Worm (Caenorhabditis elegans) whole organism, mixed stage, embryonic: ENCODE measurements around the gene wrm-1.

ENCODE experiments used
- M03D4.4 ChIP-seq: sonication (generic microtip); optimal IDR thresholded peaks from 2 replicates; lab custom pipeline; 2017; ENCODE audit warnings: mild to moderate bottlenecking, missing genetic modification characterization, missing compliant biosample characterization
- bed-3 ChIP-seq: fragments of 200-800 bp; sonication (Bioruptor generic); optimal IDR thresholded peaks from 3 replicates; lab custom pipeline; 2018; ENCODE audit warnings: mild to moderate bottlenecking, missing genetic modification characterization, moderate library complexity, missing compliant biosample characterization
- blmp-1 ChIP-seq: fragments of 150-350 bp; optimal IDR thresholded peaks from 2 replicates; lab custom pipeline; 2014; ENCODE audit warnings: missing biosample characterization, missing genetic modification characterization
- ceh-39 ChIP-seq: fragments of 150-350 bp; optimal IDR thresholded peaks from 2 replicates; lab custom pipeline; 2014; ENCODE audit warnings: missing biosample characterization, missing genetic modification characterization
- ceh-43 ChIP-seq: fragments of 200-800 bp; sonication (Bioruptor generic); optimal IDR thresholded peaks from 2 replicates; lab custom pipeline; 2018; ENCODE audit warnings: mild to moderate bottlenecking, missing genetic modification characterization, moderate library complexity, missing compliant biosample characterization
- ceh-83 ChIP-seq: fragments of 200-800 bp; sonication (Bioruptor generic); optimal IDR thresholded peaks from 2 replicates; lab custom pipeline; 2018; ENCODE audit warnings: mild to moderate bottlenecking, missing genetic modification characterization, missing compliant biosample characterization
- ces-1 ChIP-seq: fragments of 150-350 bp; optimal IDR thresholded peaks from 2 replicates; lab custom pipeline; 2014; ENCODE audit warnings: missing biosample characterization, missing genetic modification reagents, missing genetic modification characterization
- cnd-1 ChIP-seq: fragments of 200-800 bp; sonication (Bioruptor generic); optimal IDR thresholded peaks from 2 replicates; lab custom pipeline; 2018; ENCODE audit warnings: mild to moderate bottlenecking, missing genetic modification characterization, missing compliant biosample characterization
- drap-1 ChIP-seq: fragments of 200-800 bp; sonication (Bioruptor generic); optimal IDR thresholded peaks from 3 replicates; lab custom pipeline; 2018; ENCODE audit warnings: mild to moderate bottlenecking, missing genetic modification characterization, missing compliant biosample characterization
- elt-1 ChIP-seq: sonication (generic microtip); optimal IDR thresholded peaks from 2 replicates; lab custom pipeline; 2017; ENCODE audit warnings: missing genetic modification characterization, mild to moderate bottlenecking, missing compliant biosample characterization, antibody characterized with exemption, moderate library complexity, borderline replicate concordance; ENCODE audit not compliant: insufficient read depth
- elt-3 ChIP-seq: fragments of 150-350 bp; optimal IDR thresholded peaks from 2 replicates; lab custom pipeline; 2014; ENCODE audit warnings: missing biosample characterization, missing genetic modification characterization
- flh-1 ChIP-seq: fragments of 200-800 bp; sonication (Bioruptor generic); optimal IDR thresholded peaks from 2 replicates; lab custom pipeline; 2018; ENCODE audit warnings: mild to moderate bottlenecking, missing genetic modification characterization, moderate library complexity, missing compliant biosample characterization
- ham-2 ChIP-seq: fragments of 200-800 bp; sonication (Bioruptor generic); optimal IDR thresholded peaks from 2 replicates; lab custom pipeline; 2018; ENCODE audit warnings: mild to moderate bottlenecking, missing genetic modification characterization, missing compliant biosample characterization
- hlh-1 ChIP-seq: fragments of 150-350 bp; optimal IDR thresholded peaks from 2 replicates; lab custom pipeline; 2014; ENCODE audit warnings: missing biosample characterization, missing genetic modification reagents, missing genetic modification characterization
- lin-13 ChIP-seq: fragments of 150-350 bp; optimal IDR thresholded peaks from 2 replicates; lab custom pipeline; 2014; ENCODE audit warnings: missing biosample characterization, missing genetic modification characterization
- lsy-2 ChIP-seq: fragments of 150-350 bp; optimal IDR thresholded peaks from 2 replicates; lab custom pipeline; 2014; ENCODE audit warnings: missing biosample characterization, missing genetic modification characterization
- mab-5 ChIP-seq: fragments of 150-350 bp; optimal IDR thresholded peaks from 2 replicates; lab custom pipeline; 2014; ENCODE audit warnings: missing biosample characterization, missing genetic modification characterization
- mep-1 ChIP-seq: fragments of 150-350 bp; optimal IDR thresholded peaks from 2 replicates; lab custom pipeline; 2017; ENCODE audit warnings: missing biosample characterization, missing genetic modification reagents, missing genetic modification characterization, inconsistent platforms
- mls-2 ChIP-seq: sonication (generic microtip); optimal IDR thresholded peaks from 2 replicates; lab custom pipeline; 2016; ENCODE audit warnings: mild to moderate bottlenecking, missing genetic modification characterization, moderate library complexity, missing compliant biosample characterization
- nhr-12 ChIP-seq: fragments of 150-350 bp; optimal IDR thresholded peaks from 2 replicates; lab custom pipeline; 2014; ENCODE audit warnings: missing biosample characterization, missing genetic modification characterization
- nhr-2 ChIP-seq: fragments of 150-350 bp; optimal IDR thresholded peaks from 2 replicates; lab custom pipeline; 2014; ENCODE audit warnings: missing biosample characterization, missing genetic modification characterization
- nhr-237 ChIP-seq: fragments of 150-350 bp; optimal IDR thresholded peaks from 2 replicates; lab custom pipeline; 2014; ENCODE audit warnings: missing biosample characterization, missing genetic modification characterization
- nhr-28 ChIP-seq: fragments of 150-350 bp; optimal IDR thresholded peaks from 2 replicates; lab custom pipeline; 2014; ENCODE audit warnings: missing biosample characterization, missing genetic modification characterization
- nhr-76 ChIP-seq: sonication (generic microtip); optimal IDR thresholded peaks from 2 replicates; lab custom pipeline; 2017; ENCODE audit warnings: missing biosample characterization, missing genetic modification characterization
- pha-4 ChIP-seq: fragments of 150-350 bp; optimal IDR thresholded peaks from 2 replicates; lab custom pipeline; 2018; ENCODE audit warnings: missing biosample characterization, missing genetic modification reagents, missing genetic modification characterization
- sem-2 ChIP-seq: fragments of 200-800 bp; sonication (Bioruptor generic); optimal IDR thresholded peaks from 2 replicates; lab custom pipeline; 2018; ENCODE audit warnings: mild to moderate bottlenecking, missing genetic modification characterization, missing compliant biosample characterization
- snpc-4 ChIP-seq: fragments of 150-350 bp; optimal IDR thresholded peaks from 2 replicates; lab custom pipeline; 2014; ENCODE audit warnings: missing biosample characterization, missing genetic modification characterization
- sptf-1 ChIP-seq: sonication (generic microtip); optimal IDR thresholded peaks from 2 replicates; lab custom pipeline; 2017; ENCODE audit warnings: mild to moderate bottlenecking, missing genetic modification characterization, moderate library complexity, missing compliant biosample characterization
- tbx-8 ChIP-seq: fragments of 200-800 bp; sonication (Bioruptor generic); optimal IDR thresholded peaks from 2 replicates; lab custom pipeline; 2018; ENCODE audit warnings: mild to moderate bottlenecking, missing genetic modification characterization, moderate library complexity, missing compliant biosample characterization
- unc-120 ChIP-seq: sonication (generic microtip); optimal IDR thresholded peaks from 2 replicates; lab custom pipeline; 2017; ENCODE audit warnings: missing genetic modification characterization, missing compliant biosample characterization; ENCODE audit not compliant: poor library complexity, severe bottlenecking
- unc-39 ChIP-seq: fragments of 150-350 bp; optimal IDR thresholded peaks from 2 replicates; lab custom pipeline; 2014; ENCODE audit warnings: missing biosample characterization, missing genetic modification characterization
- unc-62 ChIP-seq: fragments of 150-350 bp; optimal IDR thresholded peaks from 2 replicates; lab custom pipeline; 2014; ENCODE audit warnings: missing biosample characterization, missing genetic modification reagents, missing genetic modification characterization
- zip-8 ChIP-seq: fragments of 150-350 bp; optimal IDR thresholded peaks from 2 replicates; lab custom pipeline; 2014; ENCODE audit warnings: missing biosample characterization, missing genetic modification characterization
- ztf-11 ChIP-seq: fragments of 150-350 bp; optimal IDR thresholded peaks from 2 replicates; lab custom pipeline; 2014; ENCODE audit warnings: missing biosample characterization, missing genetic modification characterization

Gene wrm-1

DNA sequence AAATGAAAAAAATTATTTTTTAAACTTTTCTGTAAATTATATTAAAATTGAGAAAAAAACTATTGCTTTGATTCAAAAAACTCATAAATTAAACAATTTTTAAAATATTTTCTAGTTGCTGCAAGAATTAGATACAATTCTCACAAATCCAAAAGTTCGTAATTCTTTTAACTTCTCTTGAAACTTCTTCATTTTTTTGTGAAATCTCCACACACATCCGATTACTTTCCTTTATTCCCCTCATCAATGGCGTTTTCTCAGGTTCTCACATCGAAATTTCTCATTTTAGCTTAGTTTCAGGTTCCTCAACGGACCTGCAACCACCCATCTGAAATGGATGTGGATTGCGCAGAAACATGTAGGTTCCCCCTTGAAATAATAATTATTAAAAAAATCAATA lies at the start of gene wrm-1:
Gene wrm-1 (plus strand): TSS at position 301 of the 400 bp plus-strand sequence.
- TF ChIP-seq ces-1 (GFP tag; lab: Kevin White, UChicago) (no peak), ceh-39 (no peak), M03D4.4 (tag; lab: Kevin White, UChicago) (no peak), ceh-43 (GFP tag; lab: Kevin White, UChicago) (no peak), mep-1 (tag; lab: Kevin White, UChicago) (no peak), ceh-83 (no peak), blmp-1 (tag; lab: Kevin White, UChicago) (no peak), lsy-2 (tag; lab: Kevin White, UChicago) (no peak), sem-2 (GFP tag; lab: Kevin White, UChicago) (no peak)

DNA sequence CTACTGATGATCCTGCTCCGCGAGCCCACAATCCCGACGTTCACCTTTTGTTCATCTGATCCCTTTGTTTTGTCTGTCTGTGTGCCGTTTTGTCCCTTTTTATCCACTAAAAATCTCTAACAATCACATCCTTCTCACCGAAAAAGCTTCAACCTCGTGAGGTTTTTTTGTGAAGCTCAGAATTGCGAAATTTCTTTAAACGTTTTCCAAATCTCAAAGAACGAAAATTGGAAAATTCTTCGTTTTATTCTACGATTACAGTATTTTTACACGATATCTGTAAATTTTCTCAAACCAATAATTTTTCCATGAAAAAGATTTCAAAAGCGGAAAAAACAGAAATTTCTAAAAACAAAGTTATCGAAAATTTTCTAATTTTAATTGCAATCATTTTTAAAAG lies 48.5 kb upstream of the wrm-1 start:
- TF ChIP-seq cnd-1 (no peak), ztf-11 (tag; lab: Kevin White, UChicago) (no peak), elt-3 (tag; lab: Kevin White, UChicago) (no peak), nhr-12 (no peak), zip-8 (tag; lab: Kevin White, UChicago) (no peak), nhr-28 (tag; lab: Kevin White, UChicago) (no peak), ces-1 (GFP tag; lab: Kevin White, UChicago) (no peak), elt-1 (tag; lab: Kevin White, UChicago) (no peak), mab-5 (tag; lab: Kevin White, UChicago) (no peak), drap-1 (GFP tag; lab: Kevin White, UChicago) (no peak), sptf-1 (tag; lab: Kevin White, UChicago) (no peak)
- TF ChIP-seq, all 35 proteins: peak for 0

ce11 chrIII:5675384-5675984 lies 47.2 kb upstream of the wrm-1 start:
- TF ChIP-seq sem-2 (GFP tag; lab: Kevin White, UChicago): peak; percentile 2
- TF ChIP-seq nhr-12: no peak

DNA sequence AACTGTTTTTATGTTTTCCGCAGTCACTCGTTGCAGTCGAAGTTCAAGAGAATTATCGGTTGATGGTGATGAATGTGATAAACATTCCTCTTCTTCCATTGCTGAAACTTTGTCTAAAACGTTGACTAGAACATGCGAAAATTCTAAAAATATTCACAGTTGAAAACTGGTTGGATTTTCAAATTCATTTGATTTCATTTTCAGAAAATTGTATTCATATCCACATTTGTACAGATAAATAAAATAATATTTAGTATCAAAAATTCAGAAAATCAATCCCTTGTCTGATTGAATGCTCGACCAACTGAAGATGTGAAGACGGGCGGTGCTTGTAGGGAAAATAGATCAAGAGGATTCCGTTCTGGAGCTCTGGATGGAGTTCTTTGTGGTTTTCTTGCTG lies 44.9 kb upstream of the wrm-1 start, which contains the start of gene F54E7.9:
Gene F54E7.9 (minus strand): TSS at position 101 of the 400 bp plus-strand sequence.
- TF ChIP-seq hlh-1 (no peak), flh-1 (GFP tag; lab: Kevin White, UChicago) (no peak), ztf-11 (tag; lab: Kevin White, UChicago) (no peak), ceh-39 (no peak), zip-8 (tag; lab: Kevin White, UChicago) (no peak), ces-1 (GFP tag; lab: Kevin White, UChicago) (no peak), tbx-8 (GFP tag; lab: Kevin White, UChicago) (no peak), mls-2 (tag; lab: Kevin White, UChicago) (no peak), M03D4.4 (tag; lab: Kevin White, UChicago) (no peak), nhr-12 (no peak), elt-3 (tag; lab: Kevin White, UChicago) (no peak), mab-5 (tag; lab: Kevin White, UChicago) (no peak), lin-13 (tag; lab: Kevin White, UChicago) (no peak), snpc-4 (tag; lab: Kevin White, UChicago) (no peak), mep-1 (tag; lab: Kevin White, UChicago) (no peak), drap-1 (GFP tag; lab: Kevin White, UChicago) (no peak), unc-62 (GFP tag; lab: Kevin White, UChicago) (no peak), ham-2 (GFP tag; lab: Kevin White, UChicago) (no peak), pha-4 (no peak), nhr-76 (tag; lab: Kevin White, UChicago) (no peak)
- TF ChIP-seq, all 35 proteins: peak for 0

DNA sequence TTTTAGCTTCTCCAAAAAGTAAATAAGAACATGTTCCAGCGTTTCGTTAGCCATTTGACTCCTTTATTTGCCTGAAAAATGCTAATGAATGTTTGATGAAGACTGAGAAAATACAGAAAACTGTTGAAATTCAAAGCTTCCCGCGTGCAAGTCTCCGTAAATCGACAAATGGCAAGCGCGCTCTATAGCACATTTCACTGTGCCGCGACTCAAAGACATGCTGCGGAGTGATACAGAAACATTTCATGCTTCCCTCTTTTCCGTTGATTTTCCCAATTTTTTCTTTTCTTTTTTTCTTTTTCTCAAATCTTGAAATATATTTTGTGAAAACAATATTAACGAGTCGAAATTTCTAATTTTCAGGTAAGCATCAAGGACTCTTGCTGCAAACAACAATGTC lies 43.7 kb upstream of the wrm-1 start, which contains the start of the genes ska-3 and rps-12:
Gene ska-3 (minus strand): TSS at position 71 of the 400 bp plus-strand sequence.
Gene rps-12 (plus strand): TSS at position 364 of the 400 bp plus-strand sequence.
- TF ChIP-seq ceh-39 (peak; percentile 95), blmp-1 (tag; lab: Kevin White, UChicago) (no peak), mls-2 (tag; lab: Kevin White, UChicago) (peak; percentile 73), ham-2 (GFP tag; lab: Kevin White, UChicago) (peak; percentile 87), tbx-8 (GFP tag; lab: Kevin White, UChicago) (peak; percentile 55), elt-1 (tag; lab: Kevin White, UChicago) (peak; percentile 53), drap-1 (GFP tag; lab: Kevin White, UChicago) (peak; percentile 86), ceh-43 (GFP tag; lab: Kevin White, UChicago) (peak; percentile 9), mab-5 (tag; lab: Kevin White, UChicago) (peak; percentile 60), bed-3 (GFP tag; lab: Kevin White, UChicago) (peak; percentile 26), cnd-1 (peak; percentile 45), sptf-1 (tag; lab: Kevin White, UChicago) (peak; percentile 88), lin-13 (tag; lab: Kevin White, UChicago) (peak; percentile 99), mep-1 (tag; lab: Kevin White, UChicago) (peak; percentile 100), ceh-83 (peak; percentile 25), nhr-237 (peak; percentile 98), nhr-76 (tag; lab: Kevin White, UChicago) (no peak), unc-120 (peak; percentile 88), unc-39 (tag; lab: Kevin White, UChicago) (no peak), pha-4 (peak; percentile 99), zip-8 (tag; lab: Kevin White, UChicago) (no peak), ztf-11 (tag; lab: Kevin White, UChicago) (peak; percentile 69), nhr-12 (peak; percentile 90), flh-1 (GFP tag; lab: Kevin White, UChicago) (no peak), hlh-1 (peak; percentile 66), elt-3 (tag; lab: Kevin White, UChicago) (peak; percentile 55), unc-62 (GFP tag; lab: Kevin White, UChicago) (peak; percentile 85), lsy-2 (tag; lab: Kevin White, UChicago) (peak; percentile 92), M03D4.4 (tag; lab: Kevin White, UChicago) (peak; percentile 89), sem-2 (GFP tag; lab: Kevin White, UChicago) (peak; percentile 11), nhr-28 (tag; lab: Kevin White, UChicago) (peak; percentile 24), ces-1 (GFP tag; lab: Kevin White, UChicago) (peak; percentile 81), nhr-2 (tag; lab: Kevin White, UChicago) (peak; percentile 54), snpc-4 (tag; lab: Kevin White, UChicago) (no peak)
